Fruit fly (Drosophila melanogaster) whole organism, embryonic: ENCODE results near the gene Trm7-32.

ENCODE experiments used
- Antp ChIP-seq: fragments of 200-800 bp; sonication (Bioruptor generic); optimal IDR thresholded peaks from 3 replicates; lab custom pipeline; 2016; ENCODE audit warnings: missing biosample characterization, missing genetic modification characterization
- CG13287 ChIP-seq: fragments of 200-800 bp; sonication (Bioruptor generic); IDR thresholded peaks from 2 replicates; pipeline ENCODE4 v1.3.6; 2022; ENCODE audit warnings: missing biosample characterization, missing genetic modification characterization; ENCODE audit not compliant: partially characterized antibody
- CG14014 ChIP-seq: fragments of 200-800 bp; sonication (Bioruptor generic); IDR thresholded peaks from 2 replicates; pipeline ENCODE4 v1.3.6; 2022; ENCODE audit warnings: missing biosample characterization, missing genetic modification characterization
- CG17328 ChIP-seq: fragments of 200-800 bp; sonication (Bioruptor generic); IDR thresholded peaks from 2 replicates; pipeline ENCODE4 v1.3.6; 2022; ENCODE audit warnings: missing biosample characterization, missing genetic modification characterization
- CG2202 ChIP-seq: fragments of 200-800 bp; sonication (Bioruptor generic); optimal IDR thresholded peaks from 2 replicates; lab custom pipeline; 2018; ENCODE audit warnings: missing biosample characterization, mild to moderate bottlenecking, missing genetic modification characterization
- CG9437 ChIP-seq: fragments of 200-800 bp; sonication (Bioruptor generic); optimal IDR thresholded peaks from 2 replicates; lab custom pipeline; 2018; ENCODE audit warnings: missing biosample characterization, mild to moderate bottlenecking, missing genetic modification characterization
- MTF-1 ChIP-seq: fragments of 200-800 bp; sonication (Bioruptor generic); optimal IDR thresholded peaks from 2 replicates; lab custom pipeline; 2018; ENCODE audit warnings: missing biosample characterization, mild to moderate bottlenecking, missing genetic modification characterization, borderline replicate concordance
- Ravus ChIP-seq: fragments of 200-800 bp; sonication (Bioruptor generic); IDR thresholded peaks from 2 replicates; pipeline ENCODE4 v1.3.6; 2022; ENCODE audit warnings: missing biosample characterization, missing genetic modification characterization
- en ChIP-seq: fragments of 200-800 bp; sonication (Bioruptor generic); optimal IDR thresholded peaks from 2 replicates; lab custom pipeline; 2016; ENCODE audit warnings: missing biosample characterization, missing genetic modification characterization
- mirr ChIP-seq: fragments of 200-800 bp; sonication (Bioruptor generic); optimal IDR thresholded peaks from 3 replicates; lab custom pipeline; 2018; ENCODE audit warnings: missing biosample characterization, mild to moderate bottlenecking, missing genetic modification characterization
- sna ChIP-seq: fragments of 200-800 bp; sonication (Bioruptor generic); IDR thresholded peaks from 2 replicates; pipeline ENCODE4 v1.3.6; 2022; ENCODE audit warnings: missing biosample characterization, missing genetic modification characterization; ENCODE audit not compliant: partially characterized antibody

DNA sequence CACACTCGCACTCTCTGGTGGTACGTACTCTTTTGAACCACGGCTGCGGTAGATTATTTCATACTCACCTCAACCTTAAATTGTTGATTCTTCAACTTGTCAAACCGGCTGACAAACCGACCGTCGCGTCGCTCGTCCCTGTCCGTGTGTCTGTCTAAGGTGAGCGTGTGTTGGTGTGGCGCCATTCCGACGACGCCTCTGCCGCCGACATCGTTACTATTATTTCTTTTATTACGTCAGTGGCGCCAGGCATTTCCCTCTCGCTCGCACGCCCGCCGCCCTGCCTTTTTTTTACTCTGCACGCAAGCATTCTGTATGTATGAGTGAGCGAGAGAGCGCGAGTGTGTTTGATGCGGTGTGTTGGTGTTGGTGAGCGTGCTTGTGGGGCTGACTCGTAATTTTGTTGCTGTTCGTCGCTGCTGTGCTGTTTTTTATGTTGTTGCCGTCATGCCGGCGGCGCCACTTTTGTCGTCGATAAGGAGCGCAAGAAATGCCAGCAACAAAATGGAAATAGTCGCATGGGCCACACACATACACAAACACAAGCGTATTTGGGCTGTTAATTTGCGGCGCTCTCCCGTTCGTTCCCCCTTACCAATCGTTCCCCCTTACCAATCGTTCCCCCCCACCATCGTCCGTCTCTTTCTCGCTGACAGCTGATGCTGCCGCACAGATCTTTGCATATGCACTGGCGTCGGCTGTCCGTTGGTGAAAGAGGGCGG lies 15.9 kb downstream of the Trm7-32 start:
- TF ChIP-seq MTF-1 (GFP tag; lab: Kevin White, UChicago) (no peak), CG14014 (no peak; the same call in 1 of the 2 replicates), sna (peak; percentile 57), en (GFP tag; lab: Kevin White, UChicago) (no peak), CG2202 (no peak), mirr (peak; percentile 73), CG13287 (GFP tag; lab: Robert Waterston, UW) (peak; percentile 55), CG9437 (GFP tag; lab: Kevin White, UChicago) (no peak), CG17328 (no peak), Ravus (no peak), Antp (no peak)
